Worm (Caenorhabditis elegans): Measurements from ENCODE around the gene C34C12.8.

DNA sequence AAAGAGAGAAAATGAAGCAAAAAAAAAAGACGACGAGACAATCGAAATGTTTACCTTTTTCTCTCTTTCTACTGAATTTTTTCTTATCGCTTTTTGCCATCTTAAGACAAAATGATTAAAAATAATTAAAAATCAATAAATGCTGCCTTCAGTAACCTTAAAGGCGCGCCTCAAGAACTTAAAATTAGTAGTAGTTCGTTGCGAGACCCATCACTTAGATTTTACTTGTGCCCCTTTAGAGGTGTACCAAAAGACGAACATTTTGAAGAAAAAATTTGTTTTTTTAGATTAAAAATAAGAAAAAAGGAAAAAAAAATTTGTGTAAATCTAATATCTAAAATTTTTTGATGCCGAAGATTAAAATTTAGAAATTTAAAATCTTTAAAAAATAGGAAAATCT lies 10.8 kb downstream of the C34C12.8 start:
- TF ChIP-seq him-1 (tag; optimal IDR thresholded peaks at IDR 0.05), result no peak
- no peak for TF ChIP-seq W03F9.2 (tag; optimal IDR thresholded peaks at IDR 0.05)

Measured in whole organism, L4/young adult.